Worm (Caenorhabditis elegans): ENCODE results near the gene Y37A1A.3.
A peak's percentile ranks its signal among the peaks of the same experiment; 100 is the strongest.

ce11 chrIV:13919207-13919759 lies 16.6 kb upstream of the Y37A1A.3 start:
- peak; percentile 36 for TF ChIP-seq unc-62 (GFP tag; optimal IDR thresholded peaks at IDR 0.05 in 1 of 2)
- TF ChIP-seq unc-62 (tag; optimal IDR thresholded peaks at IDR 0.05), result no peak
- TF ChIP-seq lin-39 (tag; optimal IDR thresholded peaks at IDR 0.05), result no peak
- no peak for TF ChIP-seq lin-15B (tag; optimal IDR thresholded peaks at IDR 0.05)
- TF ChIP-seq F26F4.8 (GFP tag; conservative IDR thresholded peaks at IDR 0.05), result no peak
- no peak for TF ChIP-seq nhr-42 (GFP tag; IDR thresholded peaks at IDR 0.05)
- TF ChIP-seq lsy-2 (tag; optimal IDR thresholded peaks at IDR 0.05), result peak; percentile 74 to 96
- peak; percentile 46 for TF ChIP-seq nhr-11 (tag; optimal IDR thresholded peaks at IDR 0.05)
